Worm (Caenorhabditis elegans): ENCODE data around the gene F21D5.3.

DNA sequence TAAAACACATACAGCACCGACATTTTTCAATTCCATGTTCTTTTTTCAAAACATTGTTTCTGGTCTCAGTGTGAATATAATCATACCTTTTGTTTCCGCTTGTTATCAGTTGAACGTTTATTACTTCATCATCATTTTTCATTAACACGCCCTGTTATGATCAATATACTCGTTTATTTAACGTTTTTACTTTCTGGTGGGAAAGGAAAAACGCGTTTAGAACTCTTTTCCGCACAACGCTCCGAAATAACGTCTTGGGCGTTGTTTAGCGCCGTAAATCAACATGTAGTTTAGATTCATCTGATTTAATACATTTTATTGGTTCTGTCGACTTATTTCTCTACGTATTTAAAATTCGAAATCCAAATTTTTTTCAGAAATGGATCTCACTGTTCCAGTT, 5.3 kb upstream of the F21D5.3 start, which contains the start of gene pgm-3:
- TF ChIP-seq C08G9.2 (tag; optimal IDR thresholded peaks at IDR 0.05): no peak
- no peak for TF ChIP-seq unc-3 (GFP tag; conservative IDR thresholded peaks at IDR 0.05)
- TF ChIP-seq unc-3 (tag; optimal IDR thresholded peaks at IDR 0.05): no peak
- no peak for TF ChIP-seq fkh-10 (GFP tag; optimal IDR thresholded peaks at IDR 0.05)
- no peak for TF ChIP-seq ama-1 (optimal IDR thresholded peaks at IDR 0.05)
- no peak for TF ChIP-seq unc-86 (tag; optimal IDR thresholded peaks at IDR 0.05)
- no peak for TF ChIP-seq nhr-11 (tag; optimal IDR thresholded peaks at IDR 0.05)
- no peak for TF ChIP-seq odd-2 (tag; optimal IDR thresholded peaks at IDR 0.05)
- no peak for TF ChIP-seq eyg-1 (tag; optimal IDR thresholded peaks at IDR 0.05)
- TF ChIP-seq pha-4 (tag; optimal IDR thresholded peaks at IDR 0.05): no peak
